Fruit fly (Drosophila melanogaster): Measurements from ENCODE around the gene CG1387.

Gene CG1387

DNA sequence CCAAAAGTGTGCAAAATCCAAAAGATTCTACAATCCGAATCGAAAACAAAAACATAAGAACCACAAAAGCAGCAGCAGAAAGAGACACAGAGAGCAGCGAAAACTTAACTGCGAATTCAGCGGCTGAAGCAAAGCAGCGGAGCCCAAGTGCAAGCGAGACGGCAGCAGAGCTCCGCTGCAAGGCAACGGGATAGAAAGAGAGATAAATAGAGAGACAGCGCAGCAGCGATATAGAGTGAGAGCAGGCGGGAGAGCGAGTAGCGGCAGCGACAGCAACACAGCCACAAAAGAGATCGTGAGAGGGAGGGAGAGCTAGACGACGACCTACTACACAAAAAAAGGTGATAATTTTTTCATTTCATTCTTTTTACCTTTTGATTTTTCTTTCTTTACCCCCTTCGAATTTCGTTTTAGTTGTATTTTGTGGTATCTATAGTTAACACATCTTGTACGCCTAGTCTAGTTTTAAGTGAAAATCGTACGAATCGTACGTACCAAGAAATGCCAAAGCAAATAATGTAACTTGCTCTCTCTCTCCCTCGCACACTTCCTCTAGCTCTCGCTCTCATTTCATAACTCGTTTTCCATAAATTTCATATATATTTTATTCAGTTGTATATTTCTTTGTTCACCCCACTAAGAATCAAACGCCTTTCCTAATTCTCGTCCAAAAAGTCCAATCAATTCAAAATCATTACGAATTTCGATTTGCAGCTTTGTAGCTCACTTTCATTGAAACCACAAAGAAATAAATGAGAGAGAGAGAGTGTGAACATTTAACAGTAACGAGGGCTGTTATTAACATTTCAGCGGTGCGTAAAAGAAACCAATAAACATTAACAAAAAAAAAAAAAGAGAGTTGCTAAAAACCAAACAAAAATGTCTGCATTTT is 25.0 kb downstream of the CG1387 start (continued):
- TF ChIP-seq CG3065 (GFP tag; optimal IDR thresholded peaks at IDR 0.05): no peak
- no peak for TF ChIP-seq nerfin-1 (tag; optimal IDR thresholded peaks at IDR 0.05)
- TF ChIP-seq CrebB (tag; optimal IDR thresholded peaks at IDR 0.05): no peak
- TF ChIP-seq hb (GFP tag; IDR thresholded peaks at IDR 0.05; ENCODE audit: partially characterized antibody): no peak
- peak; percentile 6 for TF ChIP-seq CG17568 (GFP tag; optimal IDR thresholded peaks at IDR 0.05)
- no peak for TF ChIP-seq CG4617 (GFP tag; optimal IDR thresholded peaks at IDR 0.05; ENCODE audit: borderline replicate concordance)
- no peak for TF ChIP-seq CG11456 (GFP tag; IDR thresholded peaks at IDR 0.05)
- no peak for TF ChIP-seq CG10462 (GFP tag; optimal IDR thresholded peaks at IDR 0.05)
- no peak for TF ChIP-seq tx (GFP tag; optimal IDR thresholded peaks at IDR 0.05)
- TF ChIP-seq al (GFP tag; IDR thresholded peaks at IDR 0.05): no peak
- no peak for TF ChIP-seq Sry-δ (GFP tag; optimal IDR thresholded peaks at IDR 0.05)
- no peak for TF ChIP-seq CG9876 (GFP tag; optimal IDR thresholded peaks at IDR 0.05)
- no peak for TF ChIP-seq CG18764 (GFP tag; optimal IDR thresholded peaks at IDR 0.05)
- no peak for TF ChIP-seq bab2 (GFP tag; optimal IDR thresholded peaks at IDR 0.05)
- no peak for TF ChIP-seq CG10565 (GFP tag; optimal IDR thresholded peaks at IDR 0.05)
- TF ChIP-seq Camta (GFP tag; optimal IDR thresholded peaks at IDR 0.05): no peak
- TF ChIP-seq stwl (tag; optimal IDR thresholded peaks at IDR 0.05): no peak
- TF ChIP-seq wor (GFP tag; IDR thresholded peaks at IDR 0.05): no peak
- TF ChIP-seq danr (GFP tag; IDR thresholded peaks at IDR 0.05): no peak
- TF ChIP-seq CG15479 (GFP tag; optimal IDR thresholded peaks at IDR 0.05): no peak
- TF ChIP-seq CG10543 (GFP tag; optimal IDR thresholded peaks at IDR 0.05): no peak
- TF ChIP-seq ttk (GFP tag; IDR thresholded peaks at IDR 0.05): no peak
- no peak for TF ChIP-seq crc (GFP tag; optimal IDR thresholded peaks at IDR 0.05)
- no peak for TF ChIP-seq insv (GFP tag; optimal IDR thresholded peaks at IDR 0.05)
- TF ChIP-seq grn (GFP tag; optimal IDR thresholded peaks at IDR 0.05): no peak
- TF ChIP-seq CG18599 (GFP tag; optimal IDR thresholded peaks at IDR 0.05): no peak
- TF ChIP-seq HLH3B (GFP tag; IDR thresholded peaks at IDR 0.05): no peak
- no peak for TF ChIP-seq fd96Cb (tag; optimal IDR thresholded peaks at IDR 0.05)
- TF ChIP-seq ranshi (GFP tag; IDR thresholded peaks at IDR 0.05): no peak; the same call in 1 of the 2 replicates
- no peak for TF ChIP-seq PHDP (tag; optimal IDR thresholded peaks at IDR 0.05)
- TF ChIP-seq sob (GFP tag; IDR thresholded peaks at IDR 0.05): peak; percentile 10; the same call in 1 of the 2 replicates
- TF ChIP-seq Hmr (GFP tag; optimal IDR thresholded peaks at IDR 0.05): peak; percentile 19
- TF ChIP-seq rib (GFP tag; IDR thresholded peaks at IDR 0.05): peak; percentile 48; the same call in 1 of the 2 replicates
- TF ChIP-seq CG34422 (GFP tag; IDR thresholded peaks at IDR 0.05): peak; percentile 26; the same call in 1 of the 3 replicates
- TF ChIP-seq NFAT (GFP tag; IDR thresholded peaks at IDR 0.05): no peak; the same call in 1 of the 2 replicates
- TF ChIP-seq CG6654 (GFP tag; optimal IDR thresholded peaks at IDR 0.05): no peak
- TF ChIP-seq CG14441 (GFP tag; IDR thresholded peaks at IDR 0.05): no peak

DNA sequence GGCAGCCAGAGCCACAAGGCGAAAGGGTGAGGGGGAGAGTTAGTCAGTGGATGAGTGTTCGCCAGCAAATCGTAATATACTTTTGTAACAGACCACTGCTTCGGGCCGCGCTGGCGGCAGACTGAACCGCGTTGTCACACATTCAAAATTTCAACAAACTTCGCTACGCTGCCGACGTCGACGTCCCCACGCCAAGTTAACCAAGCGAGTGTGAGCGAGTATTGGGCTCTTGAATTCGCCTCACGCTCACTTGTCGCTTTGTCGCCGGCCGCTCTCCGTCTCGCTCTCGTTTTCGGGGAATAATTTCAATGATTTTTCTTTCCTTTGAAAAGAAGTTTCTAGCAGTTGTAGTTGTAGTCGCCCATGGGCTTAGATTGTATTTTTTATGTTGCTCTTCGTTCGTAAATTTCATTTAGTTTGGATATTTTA is 26.0 kb downstream of the CG1387 start, which contains the start of gene lawc:
TSS of gene lawc (minus strand) at position 127 of the 429 bp plus-strand sequence.
- TF ChIP-seq CG9727 (GFP tag; optimal IDR thresholded peaks at IDR 0.05) (peak; percentile 7), CG12219 (GFP tag; optimal IDR thresholded peaks at IDR 0.05) (peak; percentile 54), hkb (optimal IDR thresholded peaks at IDR 0.05) (no peak), hkb (GFP tag; IDR thresholded peaks at IDR 0.05) (peak; percentile 64), lab (GFP tag; optimal IDR thresholded peaks at IDR 0.05) (peak; percentile 87), CG13296 (GFP tag; optimal IDR thresholded peaks at IDR 0.05) (peak; percentile 67), ssp (GFP tag; IDR thresholded peaks at IDR 0.05) (no peak), CG12659 (GFP tag; optimal IDR thresholded peaks at IDR 0.05) (peak; percentile 37), CTCF (GFP tag; optimal IDR thresholded peaks at IDR 0.05) (peak; percentile 23), CG9932 (GFP tag; IDR thresholded peaks at IDR 0.05) (peak; percentile 61), cg (GFP tag; optimal IDR thresholded peaks at IDR 0.05) (peak; percentile 52), ase (GFP tag; IDR thresholded peaks at IDR 0.05) (0 out of 3 replicates have a peak, but pooled peaks have one; percentile 37), CG1603 (tag; optimal IDR thresholded peaks at IDR 0.05) (peak; percentile 30), salm (tag; optimal IDR thresholded peaks at IDR 0.05) (peak; percentile 13), CG2199 (GFP tag; IDR thresholded peaks at IDR 0.05) (no peak), CG4360 (GFP tag; IDR thresholded peaks at IDR 0.05) (no peak)
